Fruit fly (Drosophila melanogaster): ENCODE data around the gene Arglu1.

The Arglu1 gene

DNA sequence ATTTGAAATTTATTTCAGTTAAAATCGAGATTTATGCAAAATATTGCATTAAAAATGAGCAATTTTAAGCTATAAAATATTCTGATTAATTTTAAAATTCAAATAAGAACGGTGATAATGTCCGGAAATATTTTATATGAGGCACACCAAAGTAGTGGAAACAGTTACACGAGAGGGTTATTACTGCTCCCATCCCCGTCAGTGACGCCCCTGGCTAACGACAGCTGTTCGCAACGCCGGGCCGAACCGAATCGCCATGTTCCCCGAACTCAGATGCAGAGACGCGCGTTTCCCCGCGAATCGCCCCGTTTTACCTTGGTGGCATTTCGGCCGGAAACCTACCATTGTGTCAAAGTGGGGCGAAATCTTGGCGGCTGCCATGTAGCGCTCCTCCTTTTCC lies 26.2 kb downstream of the Arglu1 start (continued):
- TF ChIP-seq CG8632 (GFP tag; optimal IDR thresholded peaks at IDR 0.05) (no peak), dac (GFP tag; optimal IDR thresholded peaks at IDR 0.05) (no peak), Eip75B (GFP tag; optimal IDR thresholded peaks at IDR 0.05) (peak; percentile 16), CG11902 (GFP tag; optimal IDR thresholded peaks at IDR 0.05) (no peak), topi (GFP tag; optimal IDR thresholded peaks at IDR 0.05) (no peak), CG10631 (GFP tag; optimal IDR thresholded peaks at IDR 0.05) (no peak), Lpt (GFP tag; optimal IDR thresholded peaks at IDR 0.05) (no peak), CG3032 (tag; optimal IDR thresholded peaks at IDR 0.05) (no peak), fkh (GFP tag; optimal IDR thresholded peaks at IDR 0.05) (no peak), Met (GFP tag; optimal IDR thresholded peaks at IDR 0.05) (peak; percentile 8), CG11762 (GFP tag; optimal IDR thresholded peaks at IDR 0.05; ENCODE audit: insufficient read depth) (no peak), salr (GFP tag; optimal IDR thresholded peaks at IDR 0.05) (no peak), Sox14 (GFP tag; optimal IDR thresholded peaks at IDR 0.05) (no peak), Ets96B (tag; optimal IDR thresholded peaks at IDR 0.05) (no peak), cyc (GFP tag; optimal IDR thresholded peaks at IDR 0.05) (peak; percentile 9)

DNA sequence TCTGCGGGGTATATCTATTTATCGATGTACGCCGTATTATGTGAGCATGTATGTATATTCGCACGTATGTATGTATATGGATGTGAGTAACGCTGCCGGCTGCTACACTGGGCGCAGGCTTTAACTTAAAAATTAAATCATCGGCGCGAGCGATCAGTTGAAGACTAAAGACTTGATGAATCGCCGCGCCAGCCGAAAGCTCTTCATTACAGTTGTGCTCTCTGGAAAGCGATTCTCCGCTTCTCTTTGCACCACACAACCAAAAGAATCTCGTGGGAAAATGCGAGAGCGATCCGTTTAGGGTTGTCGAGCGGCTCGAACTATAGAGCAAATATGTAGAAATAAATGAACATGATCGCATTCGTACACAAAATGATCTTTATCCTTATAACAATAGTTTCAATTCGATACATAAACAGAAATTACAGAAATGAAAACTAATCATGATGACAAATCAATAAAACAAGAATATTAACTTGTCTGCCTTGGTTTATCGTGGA lies 29.4 kb downstream of the Arglu1 start, which contains the start of gene CG13124:
TSS of gene CG13124 (minus strand) at position 166 of the 500 bp plus-strand sequence.
- TF ChIP-seq eg (GFP tag; IDR thresholded peaks at IDR 0.05) (peak; percentile 71; the same call in 2 of the 3 replicates), CG6808 (GFP tag; optimal IDR thresholded peaks at IDR 0.05) (peak; percentile 7), pdm3 (GFP tag; optimal IDR thresholded peaks at IDR 0.05) (peak; percentile 6), vri (GFP tag; optimal IDR thresholded peaks at IDR 0.05) (peak; percentile 60), CG15336 (GFP tag; IDR thresholded peaks at IDR 0.05) (peak; percentile 65), esn (GFP tag; optimal IDR thresholded peaks at IDR 0.05) (peak; percentile 33), achi (GFP tag; optimal IDR thresholded peaks at IDR 0.05) (peak; percentile 28), CG3919 (GFP tag; optimal IDR thresholded peaks at IDR 0.05) (peak; percentile 32), fkh (GFP tag; optimal IDR thresholded peaks at IDR 0.05) (peak; percentile 12), Sox102F (GFP tag; optimal IDR thresholded peaks at IDR 0.05) (peak; percentile 13), svp (GFP tag) (no peak), CG7368 (GFP tag; optimal IDR thresholded peaks at IDR 0.05) (no peak), CG16779 (tag; optimal IDR thresholded peaks at IDR 0.05) (peak; percentile 27), CG9139 (GFP tag; optimal IDR thresholded peaks at IDR 0.05) (peak; percentile 13), topi (GFP tag; optimal IDR thresholded peaks at IDR 0.05) (peak; percentile 7), OdsH (GFP tag; optimal IDR thresholded peaks at IDR 0.05) (peak; percentile 21), CG10669 (GFP tag; optimal IDR thresholded peaks at IDR 0.05) (no peak), CG3032 (tag; optimal IDR thresholded peaks at IDR 0.05) (no peak), Gug (GFP tag; IDR thresholded peaks at IDR 0.05) (no peak), acj6 (GFP tag; optimal IDR thresholded peaks at IDR 0.05) (peak; percentile 9), CG6163 (GFP tag; IDR thresholded peaks at IDR 0.05) (0 out of 3 replicates have a peak, but pooled peaks have one; percentile 39), Hr39 (GFP tag; optimal IDR thresholded peaks at IDR 0.05) (no peak), net (GFP tag; optimal IDR thresholded peaks at IDR 0.05) (peak; percentile 37), fd59A (GFP tag; optimal IDR thresholded peaks at IDR 0.05) (no peak), Ets21C (GFP tag; optimal IDR thresholded peaks at IDR 0.05) (no peak), Eip78C (GFP tag) (peak; percentile 72), CG32006 (GFP tag; optimal IDR thresholded peaks at IDR 0.05) (no peak), CG6276 (GFP tag; optimal IDR thresholded peaks at IDR 0.05) (peak; percentile 19), CG8119 (GFP tag; IDR thresholded peaks at IDR 0.05) (peak; percentile 25; the same call in 1 of the 3 replicates), Sox14 (GFP tag; optimal IDR thresholded peaks at IDR 0.05) (peak; percentile 8), CG34406 (GFP tag; optimal IDR thresholded peaks at IDR 0.05) (peak; percentile 17), ss (GFP tag; optimal IDR thresholded peaks at IDR 0.05) (peak; percentile 20 to 29), Smox (GFP tag; optimal IDR thresholded peaks at IDR 0.05) (no peak), CG10631 (GFP tag; optimal IDR thresholded peaks at IDR 0.05) (no peak), Hr4 (GFP tag; optimal IDR thresholded peaks at IDR 0.05) (peak; percentile 46)
